Worm (Caenorhabditis elegans): Measurements from ENCODE around the gene mrp-7.

Gene mrp-7

ce11 chrV:19674543-19674942 lies at the start of gene mrp-7:
mrp-7 (plus strand) TSS chrV:19674843.
- no peak for TF ChIP-seq skn-1 (tag; optimal IDR thresholded peaks at IDR 0.05)
- no peak for TF ChIP-seq isw-1 (GFP tag; IDR thresholded peaks at IDR 0.05)
- TF ChIP-seq pax-3 (tag; optimal IDR thresholded peaks at IDR 0.05): no peak
- no peak for TF ChIP-seq xbp-1 (tag; optimal IDR thresholded peaks at IDR 0.05)
- no peak for TF ChIP-seq nhr-237 (tag; optimal IDR thresholded peaks at IDR 0.05)
- no peak for TF ChIP-seq fos-1 (tag; optimal IDR thresholded peaks at IDR 0.05)
- no peak for TF ChIP-seq lin-15B (tag; optimal IDR thresholded peaks at IDR 0.05)
- no peak for TF ChIP-seq mab-9 (GFP tag; IDR thresholded peaks at IDR 0.05)
- no peak for TF ChIP-seq nhr-90 (tag; optimal IDR thresholded peaks at IDR 0.05; ENCODE audit: poor library complexity)
- no peak for TF ChIP-seq swsn-7 (tag; optimal IDR thresholded peaks at IDR 0.05)
- no peak for TF ChIP-seq rnt-1 (tag; optimal IDR thresholded peaks at IDR 0.05)
- TF ChIP-seq unc-30 (tag; optimal IDR thresholded peaks at IDR 0.05): no peak
- TF ChIP-seq hlh-4 (tag; optimal IDR thresholded peaks at IDR 0.05): no peak

- no peak for TF ChIP-seq tbx-2 (tag; optimal IDR thresholded peaks at IDR 0.05)
- TF ChIP-seq efl-1 (optimal IDR thresholded peaks at IDR 0.05): no peak
- peak in 1 of 2 experiments; percentile 19 for TF ChIP-seq efl-1 (GFP tag; optimal IDR thresholded peaks at IDR 0.05 in 1 of 2)
These were observed 48.9 kb upstream of the mrp-7 start for ce11 chrV:19625719-19626118.

- no peak for TF ChIP-seq pax-3 (tag; optimal IDR thresholded peaks at IDR 0.05)
- no peak for TF ChIP-seq lin-35 (GFP tag; optimal IDR thresholded peaks at IDR 0.05)
- no peak for TF ChIP-seq elt-3 (tag; optimal IDR thresholded peaks at IDR 0.05)
- no peak for TF ChIP-seq efl-1 (optimal IDR thresholded peaks at IDR 0.05)
- peak in 1 of 2 experiments; percentile 35 for TF ChIP-seq efl-1 (GFP tag; optimal IDR thresholded peaks at IDR 0.05 in 1 of 2)
- TF ChIP-seq snu-23 (GFP tag; optimal IDR thresholded peaks at IDR 0.05): no peak
- no peak for TF ChIP-seq hpl-2 (GFP tag; optimal IDR thresholded peaks at IDR 0.05)
- 0 out of 2 replicates have a peak, but pooled peaks have one; percentile 26 for TF ChIP-seq nhr-19 (GFP tag; conservative IDR thresholded peaks at IDR 0.05)
These were observed 45.1 kb upstream of the mrp-7 start for ce11 chrV:19629544-19629943.

- TF ChIP-seq sptf-1 (tag; optimal IDR thresholded peaks at IDR 0.05) (peak; percentile 19), dpl-1 (GFP tag; optimal IDR thresholded peaks at IDR 0.05) (no peak)
These were observed 44.7 kb upstream of the mrp-7 start for ce11 chrV:19629973-19630372.

- no peak for TF ChIP-seq mep-1 (tag; optimal IDR thresholded peaks at IDR 0.05)
- TF ChIP-seq blmp-1 (tag; optimal IDR thresholded peaks at IDR 0.05): no peak
- no peak for TF ChIP-seq pqm-1 (tag; optimal IDR thresholded peaks at IDR 0.05)
- TF ChIP-seq nhr-85 (tag): no peak
- no peak for TF ChIP-seq lin-39 (tag; optimal IDR thresholded peaks at IDR 0.05)
- no peak for TF ChIP-seq irx-1 (tag; optimal IDR thresholded peaks at IDR 0.05)
- TF ChIP-seq ceh-90 (tag; optimal IDR thresholded peaks at IDR 0.05): no peak
- no peak for TF ChIP-seq ceh-88 (GFP tag; IDR thresholded peaks at IDR 0.05)
- no peak for TF ChIP-seq nhr-11 (tag; optimal IDR thresholded peaks at IDR 0.05)
These were observed 44.1 kb upstream of the mrp-7 start for ce11 chrV:19630569-19630968.

ce11 chrV:19632546-19632945 lies 42.1 kb upstream of the mrp-7 start, which contains the start of gene Y43F8C.5:
Y43F8C.5 (minus strand) TSS chrV:19632646.
- TF ChIP-seq dpl-1 (GFP tag; optimal IDR thresholded peaks at IDR 0.05): no peak
- no peak for TF ChIP-seq elt-3 (tag; optimal IDR thresholded peaks at IDR 0.05)
- TF ChIP-seq nhr-85 (tag): no peak
- no peak for TF ChIP-seq blmp-1 (tag; optimal IDR thresholded peaks at IDR 0.05)
- no peak for TF ChIP-seq Y116A8C.19 (tag; optimal IDR thresholded peaks at IDR 0.05; ENCODE audit: borderline replicate concordance)
- TF ChIP-seq nhr-20 (tag; optimal IDR thresholded peaks at IDR 0.05): no peak
- TF ChIP-seq unc-86 (tag; optimal IDR thresholded peaks at IDR 0.05): no peak
- TF ChIP-seq nhr-77 (tag; optimal IDR thresholded peaks at IDR 0.05): no peak
- TF ChIP-seq mab-9 (GFP tag; IDR thresholded peaks at IDR 0.05): no peak
- no peak for TF ChIP-seq fkh-4 (tag; optimal IDR thresholded peaks at IDR 0.05; ENCODE audit: borderline replicate concordance)
- TF ChIP-seq ama-1 (optimal IDR thresholded peaks at IDR 0.05): no peak
